Worm (Caenorhabditis elegans) whole organism, late embryonic: ENCODE measurements around the gene twk-14.

Experiments used
- C38D4.7 ChIP-seq: fragments of 200-800 bp; sonication (Bioruptor generic); optimal IDR thresholded peaks from 2 replicates; lab custom pipeline; 2018; ENCODE audit warnings: mild to moderate bottlenecking, missing genetic modification characterization, moderate library complexity, missing compliant biosample characterization
- K02D7.2 ChIP-seq: sonication (generic microtip); optimal IDR thresholded peaks from 2 replicates; lab custom pipeline; 2017; ENCODE audit warnings: mild to moderate bottlenecking, missing genetic modification characterization, missing compliant biosample characterization
- T23F11.4 ChIP-seq: fragments of 200-800 bp; sonication (Bioruptor generic); optimal IDR thresholded peaks from 2 replicates; lab custom pipeline; 2018; ENCODE audit warnings: mild to moderate bottlenecking, missing genetic modification characterization, missing compliant biosample characterization
- Y22D7AL.16 ChIP-seq: sonication (generic microtip); optimal IDR thresholded peaks from 2 replicates; lab custom pipeline; 2016; ENCODE audit warnings: missing genetic modification characterization, missing compliant biosample characterization
- ama-1 ChIP-seq: fragments of 150-350 bp; optimal IDR thresholded peaks from 2 replicates; lab custom pipeline; 2014
- ceh-14 ChIP-seq: sonication (generic microtip); optimal IDR thresholded peaks from 2 replicates; lab custom pipeline; 2016; ENCODE audit warnings: missing genotype, missing genetic modification characterization, missing compliant biosample characterization
- ceh-2 ChIP-seq: sonication (generic microtip); optimal IDR thresholded peaks from 2 replicates; lab custom pipeline; 2016; ENCODE audit warnings: missing genotype, missing genetic modification characterization, missing compliant biosample characterization
- ceh-22 ChIP-seq: sonication (generic microtip); optimal IDR thresholded peaks from 2 replicates; lab custom pipeline; 2017; ENCODE audit warnings: missing biosample characterization, missing genetic modification characterization
- ceh-24 ChIP-seq: sonication (generic microtip); optimal IDR thresholded peaks from 2 replicates; lab custom pipeline; 2016; ENCODE audit warnings: mild to moderate bottlenecking, missing genetic modification characterization, missing compliant biosample characterization
- ceh-31 ChIP-seq: sonication (generic microtip); optimal IDR thresholded peaks from 2 replicates; lab custom pipeline; 2016; ENCODE audit warnings: missing genetic modification characterization, missing compliant biosample characterization
- che-1 ChIP-seq: sonication (generic microtip); optimal IDR thresholded peaks from 2 replicates; lab custom pipeline; 2016; ENCODE audit warnings: mild to moderate bottlenecking, missing genetic modification characterization, missing compliant biosample characterization
- elt-4 ChIP-seq: sonication (generic microtip); optimal IDR thresholded peaks from 2 replicates; lab custom pipeline; 2016; ENCODE audit warnings: missing genetic modification characterization, missing compliant biosample characterization
- ets-4 ChIP-seq: sonication (generic microtip); optimal IDR thresholded peaks from 2 replicates; lab custom pipeline; 2016; ENCODE audit warnings: missing genetic modification characterization, missing compliant biosample characterization
- fkh-10 ChIP-seq: fragments of 150-350 bp; optimal IDR thresholded peaks from 2 replicates; lab custom pipeline; 2014; ENCODE audit warnings: missing biosample characterization, missing genetic modification reagents, missing genetic modification characterization
- fkh-6 ChIP-seq: sonication (generic microtip); optimal IDR thresholded peaks from 2 replicates; lab custom pipeline; 2016; ENCODE audit warnings: missing genetic modification characterization, missing compliant biosample characterization
- gmeb-2 ChIP-seq: sonication (generic microtip); optimal IDR thresholded peaks from 2 replicates; lab custom pipeline; 2016; ENCODE audit warnings: missing genetic modification characterization, inconsistent platforms, missing compliant biosample characterization
- hlh-13 ChIP-seq: fragments of 200-800 bp; sonication (Bioruptor generic); optimal IDR thresholded peaks from 2 replicates; lab custom pipeline; 2018; ENCODE audit warnings: mild to moderate bottlenecking, missing genetic modification characterization, missing compliant biosample characterization
- hlh-15 ChIP-seq: sonication (generic microtip); optimal IDR thresholded peaks from 2 replicates; lab custom pipeline; 2016; ENCODE audit warnings: missing genetic modification characterization, missing compliant biosample characterization
- hlh-30 ChIP-seq: sonication (generic microtip); optimal IDR thresholded peaks from 2 replicates; lab custom pipeline; 2017; ENCODE audit warnings: antibody characterized with exemption, missing genetic modification characterization, missing compliant biosample characterization; ENCODE audit not compliant: insufficient read depth
- hlh-6 ChIP-seq: sonication (generic microtip); optimal IDR thresholded peaks from 2 replicates; lab custom pipeline; 2016; ENCODE audit warnings: missing genotype, missing genetic modification characterization, missing compliant biosample characterization
- lin-11 ChIP-seq: fragments of 200-800 bp; sonication (Bioruptor generic); optimal IDR thresholded peaks from 2 replicates; lab custom pipeline; 2018; ENCODE audit warnings: mild to moderate bottlenecking, missing genetic modification characterization, missing compliant biosample characterization
- mec-3 ChIP-seq: sonication (generic microtip); optimal IDR thresholded peaks from 2 replicates; lab custom pipeline; 2016; ENCODE audit warnings: borderline replicate concordance, missing genetic modification characterization, missing compliant biosample characterization
- nhr-232 ChIP-seq: sonication (generic microtip); optimal IDR thresholded peaks from 2 replicates; lab custom pipeline; 2016; ENCODE audit warnings: missing genetic modification characterization, missing compliant biosample characterization
- pat-9 ChIP-seq: fragments of 200-800 bp; sonication (Bioruptor generic); optimal IDR thresholded peaks from 2 replicates; lab custom pipeline; 2018; ENCODE audit warnings: mild to moderate bottlenecking, missing genetic modification characterization, moderate library complexity, missing compliant biosample characterization
- pqm-1 ChIP-seq: sonication (generic microtip); optimal IDR thresholded peaks from 2 replicates; lab custom pipeline; 2016; ENCODE audit warnings: missing genetic modification characterization, missing compliant biosample characterization
- pros-1 ChIP-seq: fragments of 150-350 bp; optimal IDR thresholded peaks from 2 replicates; lab custom pipeline; 2014; ENCODE audit warnings: missing biosample characterization, missing genetic modification reagents, missing genetic modification characterization
- ref-2 ChIP-seq: sonication (generic microtip); optimal IDR thresholded peaks from 2 replicates; lab custom pipeline; 2016; ENCODE audit warnings: missing genetic modification characterization, missing compliant biosample characterization
- rnt-1 ChIP-seq: sonication (generic microtip); optimal IDR thresholded peaks from 2 replicates; lab custom pipeline; 2016; ENCODE audit warnings: missing genetic modification characterization, missing compliant biosample characterization
- tbx-7 ChIP-seq: sonication (generic microtip); optimal IDR thresholded peaks from 2 replicates; lab custom pipeline; 2016; ENCODE audit warnings: missing genotype, missing genetic modification characterization, missing compliant biosample characterization
- ttx-3 ChIP-seq: sonication (generic microtip); optimal IDR thresholded peaks from 2 replicates; lab custom pipeline; 2016; ENCODE audit warnings: missing genetic modification reagents, missing genetic modification characterization, missing compliant biosample characterization
- unc-3 ChIP-seq, 2 experiments: fragments of 200-800 bp in 1 of 2; sonication (Bioruptor generic) in 1 of 2; sonication (generic microtip) in 1 of 2; conservative IDR thresholded peaks in 1 of 2; optimal IDR thresholded peaks in 1 of 2; 2 replicates each; pipeline versions ENCODE4 v1.3.6 to Lab custom; 2016 to 2022; ENCODE audit warnings: missing compliant biosample characterization in 2 of 2, missing genetic modification characterization in 2 of 2, missing genetic modification reagents in 1 of 2
- ztf-16 ChIP-seq: sonication (generic microtip); optimal IDR thresholded peaks from 2 replicates; lab custom pipeline; 2017; ENCODE audit warnings: missing genetic modification characterization, missing compliant biosample characterization

twk-14 gene

ce11 chrV:12400677-12401236, 5.3 kb upstream of the twk-14 start, which contains the start of the genes K01D12.20 and miga-1:
Gene K01D12.20 (minus strand): TSS chrV:12400814.
Gene miga-1 (minus strand): TSS chrV:12400859.
- TF ChIP-seq nhr-232 (tag; lab: Kevin White, UChicago) (no peak), hlh-6 (tag; lab: Kevin White, UChicago) (no peak), ceh-24 (tag; lab: Kevin White, UChicago) (no peak), Y22D7AL.16 (tag; lab: Kevin White, UChicago) (no peak), mec-3 (tag; lab: Kevin White, UChicago) (no peak)

ce11 chrV:12397545-12397944, 2.0 kb upstream of the twk-14 start, which contains the start of gene K01D12.5:
Gene K01D12.5 (plus strand): TSS chrV:12397845.
- no peak for TF ChIP-seq K02D7.2 (tag; lab: Kevin White, UChicago)
- no peak for TF ChIP-seq fkh-6 (tag; lab: Kevin White, UChicago)
- TF ChIP-seq unc-3 (GFP tag; conservative IDR thresholded peaks at IDR 0.05; lab: Robert Waterston, UW), result no peak
- no peak for TF ChIP-seq unc-3 (tag; optimal IDR thresholded peaks at IDR 0.05; lab: Kevin White, UChicago)
- no peak for TF ChIP-seq T23F11.4 (GFP tag; lab: Kevin White, UChicago)
- TF ChIP-seq ceh-31 (tag; lab: Kevin White, UChicago), result no peak
- TF ChIP-seq ama-1 (lab: Kevin White, UChicago), result no peak
- no peak for TF ChIP-seq hlh-13 (GFP tag; lab: Kevin White, UChicago)

ce11 chrV:12386154-12386553, 9.4 kb downstream of the twk-14 start, which contains the start of gene K01D12.15:
Gene K01D12.15 (plus strand): TSS chrV:12386454.
- TF ChIP-seq elt-4 (tag; lab: Kevin White, UChicago), result no peak
- TF ChIP-seq che-1 (tag; lab: Kevin White, UChicago), result no peak
- no peak for TF ChIP-seq tbx-7 (tag; lab: Kevin White, UChicago)
- no peak for TF ChIP-seq ceh-14
- TF ChIP-seq C38D4.7 (GFP tag; lab: Kevin White, UChicago), result no peak
- no peak for TF ChIP-seq T23F11.4 (GFP tag; lab: Kevin White, UChicago)
- no peak for TF ChIP-seq ama-1 (lab: Kevin White, UChicago)
- no peak for TF ChIP-seq rnt-1 (tag; lab: Kevin White, UChicago)
- no peak for TF ChIP-seq hlh-30 (tag; lab: Kevin White, UChicago)
- TF ChIP-seq Y22D7AL.16 (tag; lab: Kevin White, UChicago), result no peak
- no peak for TF ChIP-seq pat-9 (tag; lab: Kevin White, UChicago)
- TF ChIP-seq gmeb-2 (tag; lab: Kevin White, UChicago), result no peak
- no peak for TF ChIP-seq K02D7.2 (tag; lab: Kevin White, UChicago)
- no peak for TF ChIP-seq ets-4 (tag; lab: Kevin White, UChicago)
- no peak for TF ChIP-seq hlh-15

ce11 chrV:12377256-12377655, 18.2 kb downstream of the twk-14 start, which contains the start of gene K01D12.1:
Gene K01D12.1 (plus strand): TSS chrV:12377556.
- TF ChIP-seq fkh-10 (GFP tag; lab: Kevin White, UChicago), result no peak
- no peak for TF ChIP-seq nhr-232 (tag; lab: Kevin White, UChicago)
- TF ChIP-seq ref-2 (tag; lab: Kevin White, UChicago), result no peak
- no peak for TF ChIP-seq ceh-2
- TF ChIP-seq lin-11 (tag; lab: Kevin White, UChicago), result no peak
- no peak for TF ChIP-seq pros-1 (tag; lab: Kevin White, UChicago)
- no peak for TF ChIP-seq ceh-22 (tag; lab: Kevin White, UChicago)
- no peak for TF ChIP-seq unc-3 (GFP tag; conservative IDR thresholded peaks at IDR 0.05; lab: Robert Waterston, UW)
- no peak for TF ChIP-seq unc-3 (tag; optimal IDR thresholded peaks at IDR 0.05; lab: Kevin White, UChicago)
- no peak for TF ChIP-seq T23F11.4 (GFP tag; lab: Kevin White, UChicago)
- TF ChIP-seq ztf-16 (tag; lab: Kevin White, UChicago), result no peak
- no peak for TF ChIP-seq pqm-1 (tag; lab: Kevin White, UChicago)
- no peak for TF ChIP-seq hlh-30 (tag; lab: Kevin White, UChicago)
- TF ChIP-seq K02D7.2 (tag; lab: Kevin White, UChicago), result no peak
- no peak for TF ChIP-seq che-1 (tag; lab: Kevin White, UChicago)
- TF ChIP-seq ttx-3 (tag; lab: Kevin White, UChicago), result no peak
- TF ChIP-seq hlh-13 (GFP tag; lab: Kevin White, UChicago), result no peak
- TF ChIP-seq tbx-7 (tag; lab: Kevin White, UChicago), result no peak
